Fruit fly (Drosophila melanogaster) whole organism, prepupa: ENCODE data around the gene Dbp73D.

ENCODE experiments used
- Blimp-1 ChIP-seq: fragments of 200-800 bp; sonication (Bioruptor generic); optimal IDR thresholded peaks from 3 replicates; lab custom pipeline; 2017; ENCODE audit warnings: missing biosample characterization, missing genetic modification characterization, mild to moderate bottlenecking, moderate library complexity, missing genetic modification reagents
- CG10669 ChIP-seq: fragments of 200-800 bp; sonication (Bioruptor generic); optimal IDR thresholded peaks from 3 replicates; lab custom pipeline; 2018; ENCODE audit warnings: missing biosample characterization, mild to moderate bottlenecking, missing genetic modification characterization, moderate library complexity
- CG11762 ChIP-seq: fragments of 200-800 bp; sonication (Bioruptor generic); optimal IDR thresholded peaks from 3 replicates; lab custom pipeline; 2016; ENCODE audit warnings: missing biosample characterization, missing genetic modification characterization; ENCODE audit not compliant: insufficient read depth
- CG15336 ChIP-seq: fragments of 200-800 bp; sonication (Bioruptor generic); IDR thresholded peaks from 2 replicates; pipeline ENCODE4 v1.3.6; 2022; ENCODE audit warnings: missing biosample characterization, missing genetic modification characterization
- CG1621 ChIP-seq: fragments of 200-800 bp; sonication (Bioruptor generic); optimal IDR thresholded peaks from 3 replicates; lab custom pipeline; 2018; ENCODE audit warnings: missing biosample characterization, mild to moderate bottlenecking, missing genetic modification characterization
- CG3919 ChIP-seq: fragments of 200-800 bp; sonication (Bioruptor generic); optimal IDR thresholded peaks from 3 replicates; lab custom pipeline; 2016; ENCODE audit warnings: missing biosample characterization, missing genetic modification characterization
- CG6163 ChIP-seq: fragments of 200-800 bp; sonication (Bioruptor generic); IDR thresholded peaks from 3 replicates; pipeline ENCODE4 v1.3.6; 2022; ENCODE audit warnings: missing biosample characterization, missing genetic modification characterization
- CG6276 ChIP-seq: fragments of 200-800 bp; sonication (Bioruptor generic); optimal IDR thresholded peaks from 2 replicates; lab custom pipeline; 2017; ENCODE audit warnings: missing biosample characterization, mild to moderate bottlenecking, missing genetic modification characterization
- CG6792 ChIP-seq: fragments of 200-800 bp; sonication (Bioruptor generic); optimal IDR thresholded peaks from 3 replicates; lab custom pipeline; 2016; ENCODE audit warnings: missing biosample characterization, missing genetic modification characterization
- CG6808 ChIP-seq: fragments of 200-800 bp; sonication (Bioruptor generic); optimal IDR thresholded peaks from 3 replicates; lab custom pipeline; 2017; ENCODE audit warnings: missing biosample characterization, missing genetic modification characterization, mild to moderate bottlenecking, moderate library complexity, missing genetic modification reagents
- CG6854 ChIP-seq: fragments of 200-800 bp; sonication (Bioruptor generic); optimal IDR thresholded peaks from 2 replicates; lab custom pipeline; 2017; ENCODE audit warnings: missing biosample characterization, mild to moderate bottlenecking, missing genetic modification characterization
- CG7368 ChIP-seq: fragments of 200-800 bp; sonication (Bioruptor generic); optimal IDR thresholded peaks from 3 replicates; lab custom pipeline; 2016; ENCODE audit warnings: missing biosample characterization, missing genetic modification characterization
- CG8119 ChIP-seq: fragments of 200-800 bp; sonication (Bioruptor generic); IDR thresholded peaks from 3 replicates; pipeline ENCODE4 v1.3.6; 2022; ENCODE audit warnings: missing biosample characterization, missing genetic modification characterization
- CG8319 ChIP-seq: fragments of 200-800 bp; sonication (Bioruptor generic); optimal IDR thresholded peaks from 3 replicates; lab custom pipeline; 2016; ENCODE audit warnings: missing biosample characterization, missing genetic modification characterization
- CG8632 ChIP-seq: fragments of 200-800 bp; sonication (Bioruptor generic); optimal IDR thresholded peaks from 3 replicates; lab custom pipeline; 2016; ENCODE audit warnings: missing biosample characterization, missing genetic modification characterization
- CG9139 ChIP-seq: fragments of 200-800 bp; sonication (Bioruptor generic); optimal IDR thresholded peaks from 3 replicates; lab custom pipeline; 2017; ENCODE audit warnings: missing biosample characterization, mild to moderate bottlenecking, missing genetic modification characterization
- Eip78C ChIP-seq: fragments of 200-800 bp; sonication (Bioruptor generic); peaks from one replicate; lab custom pipeline; 2016; ENCODE audit warnings: missing biosample characterization, missing genetic modification characterization
- Ets21C ChIP-seq: fragments of 200-800 bp; sonication (Bioruptor generic); optimal IDR thresholded peaks from 3 replicates; lab custom pipeline; 2016; ENCODE audit warnings: missing biosample characterization, missing genetic modification characterization
- Ets96B ChIP-seq: fragments of 200-800 bp; optimal IDR thresholded peaks from 2 replicates; lab custom pipeline; 2019; ENCODE audit warnings: missing biosample characterization, mild to moderate bottlenecking, missing genetic modification characterization, moderate library complexity
- Met ChIP-seq: fragments of 200-800 bp; sonication (Bioruptor generic); optimal IDR thresholded peaks from 3 replicates; lab custom pipeline; 2016; ENCODE audit warnings: missing biosample characterization, missing genetic modification characterization
- OdsH ChIP-seq: fragments of 200-800 bp; sonication (Bioruptor generic); optimal IDR thresholded peaks from 3 replicates; lab custom pipeline; 2016; ENCODE audit warnings: missing biosample characterization, missing genetic modification characterization
- Smox ChIP-seq: fragments of 200-800 bp; sonication (Bioruptor generic); optimal IDR thresholded peaks from 3 replicates; lab custom pipeline; 2016; ENCODE audit warnings: missing biosample characterization, missing genetic modification characterization
- Sox102F ChIP-seq: fragments of 200-800 bp; sonication (Bioruptor generic); optimal IDR thresholded peaks from 2 replicates; lab custom pipeline; 2016; ENCODE audit warnings: missing biosample characterization, mild to moderate bottlenecking, missing genetic modification characterization
- Sox14 ChIP-seq: fragments of 200-800 bp; sonication (Bioruptor generic); optimal IDR thresholded peaks from 3 replicates; lab custom pipeline; 2016; ENCODE audit warnings: missing biosample characterization, missing genetic modification characterization
- achi ChIP-seq: fragments of 200-800 bp; sonication (Bioruptor generic); optimal IDR thresholded peaks from 3 replicates; lab custom pipeline; 2016; ENCODE audit warnings: missing biosample characterization, missing genetic modification characterization
- acj6 ChIP-seq: fragments of 200-800 bp; sonication (Bioruptor generic); optimal IDR thresholded peaks from 3 replicates; lab custom pipeline; 2016; ENCODE audit warnings: missing biosample characterization, missing genetic modification characterization
- cyc ChIP-seq: fragments of 200-800 bp; sonication (Bioruptor generic); optimal IDR thresholded peaks from 3 replicates; lab custom pipeline; 2016; ENCODE audit warnings: missing biosample characterization, missing genetic modification characterization
- dac ChIP-seq: fragments of 200-800 bp; sonication (Bioruptor generic); optimal IDR thresholded peaks from 2 replicates; lab custom pipeline; 2017; ENCODE audit warnings: missing biosample characterization, mild to moderate bottlenecking, missing genetic modification characterization
- dsx ChIP-seq: fragments of 200-800 bp; optimal IDR thresholded peaks from 3 replicates; lab custom pipeline; 2019; ENCODE audit warnings: missing biosample characterization, mild to moderate bottlenecking, missing genetic modification characterization, moderate library complexity; ENCODE audit not compliant: poor library complexity, severe bottlenecking
- eg ChIP-seq: fragments of 200-800 bp; sonication (Bioruptor generic); IDR thresholded peaks from 3 replicates; pipeline ENCODE4 v1.3.6; 2022; ENCODE audit warnings: missing biosample characterization, missing genetic modification characterization
- esn ChIP-seq: fragments of 200-800 bp; sonication (Bioruptor generic); optimal IDR thresholded peaks from 2 replicates; lab custom pipeline; 2016; ENCODE audit warnings: missing biosample characterization, mild to moderate bottlenecking, missing genetic modification characterization, moderate library complexity
- fd59A ChIP-seq: fragments of 200-800 bp; sonication (Bioruptor generic); optimal IDR thresholded peaks from 2 replicates; lab custom pipeline; 2017; ENCODE audit warnings: missing biosample characterization, mild to moderate bottlenecking, missing genetic modification characterization, missing genetic modification reagents
- fkh ChIP-seq: fragments of 200-800 bp; sonication (Bioruptor generic); optimal IDR thresholded peaks from 3 replicates; lab custom pipeline; 2017; ENCODE audit warnings: missing biosample characterization, mild to moderate bottlenecking, missing genetic modification characterization, moderate library complexity
- pdm3 ChIP-seq: fragments of 200-800 bp; sonication (Bioruptor generic); optimal IDR thresholded peaks from 3 replicates; lab custom pipeline; 2016; ENCODE audit warnings: missing biosample characterization, missing genetic modification characterization
- salr ChIP-seq, 2 experiments: fragments of 200-800 bp; sonication (Bioruptor generic); optimal IDR thresholded peaks; 3 replicates each; lab custom pipeline; 2016 to 2018; ENCODE audit warnings: missing biosample characterization in 2 of 2, missing genetic modification characterization in 2 of 2, mild to moderate bottlenecking in 1 of 2
- spab ChIP-seq: fragments of 200-800 bp; sonication (Bioruptor generic); optimal IDR thresholded peaks from 2 replicates; lab custom pipeline; 2017; ENCODE audit warnings: missing biosample characterization, mild to moderate bottlenecking, missing genetic modification characterization, missing genetic modification reagents
- ss ChIP-seq, 2 experiments: fragments of 200-800 bp; sonication (Bioruptor generic); optimal IDR thresholded peaks; 2 replicates in 1 of 2; 3 replicates in 1 of 2; lab custom pipeline; 2017 to 2018; ENCODE audit warnings: mild to moderate bottlenecking in 2 of 2, missing biosample characterization in 2 of 2, missing genetic modification characterization in 2 of 2, moderate library complexity in 1 of 2
- svp ChIP-seq: fragments of 200-800 bp; sonication (Bioruptor generic); peaks from one replicate; lab custom pipeline; 2016; ENCODE audit warnings: missing biosample characterization, missing genetic modification characterization
- vri ChIP-seq: fragments of 200-800 bp; sonication (Bioruptor generic); optimal IDR thresholded peaks from 3 replicates; lab custom pipeline; 2016; ENCODE audit warnings: missing biosample characterization, mild to moderate bottlenecking, missing genetic modification characterization

Dbp73D gene

dm6 chr3L:16772755-16773523, 42.3 kb upstream of the Dbp73D start:
- no peak for TF ChIP-seq Eip78C (GFP tag; lab: Kevin White, UChicago)
- TF ChIP-seq Ets96B (tag; lab: Kevin White, UChicago), result no peak
- no peak for TF ChIP-seq salr (GFP tag; optimal IDR thresholded peaks at IDR 0.05; lab: Kevin White, UChicago)
- no peak for TF ChIP-seq Blimp-1 (GFP tag; lab: Kevin White, UChicago)
- TF ChIP-seq esn (GFP tag; lab: Kevin White, UChicago), result no peak
- TF ChIP-seq CG6808 (GFP tag; lab: Kevin White, UChicago), result no peak
- TF ChIP-seq spab, result no peak
- no peak for TF ChIP-seq fkh
- TF ChIP-seq CG10669, result no peak
- no peak for TF ChIP-seq ss (GFP tag; optimal IDR thresholded peaks at IDR 0.05; lab: Kevin White, UChicago)
- TF ChIP-seq CG15336 (GFP tag; lab: Robert Waterston, UW), result no peak
- no peak for TF ChIP-seq CG8319 (GFP tag; lab: Kevin White, UChicago)
- TF ChIP-seq CG8119 (GFP tag; lab: Robert Waterston, UW), result no peak
- no peak for TF ChIP-seq CG9139
- TF ChIP-seq CG7368 (GFP tag; lab: Kevin White, UChicago), result no peak
- no peak for TF ChIP-seq Sox102F (GFP tag; lab: Kevin White, UChicago)

- TF ChIP-seq vri (GFP tag; lab: Kevin White, UChicago), result no peak
- no peak for TF ChIP-seq cyc
- 0 out of 2 replicates have a peak, but pooled peaks have one; percentile 7 for TF ChIP-seq CG15336 (GFP tag; lab: Robert Waterston, UW)
- TF ChIP-seq ss (GFP tag; optimal IDR thresholded peaks at IDR 0.05; lab: Kevin White, UChicago), result peak; percentile 74 to 88
- peak; percentile 2 for TF ChIP-seq CG10669
- TF ChIP-seq pdm3, result no peak
- peak; percentile 23 for TF ChIP-seq CG6854 (GFP tag; lab: Kevin White, UChicago)
- no peak for TF ChIP-seq Ets21C
- peak; percentile 58 for TF ChIP-seq CG1621 (tag; lab: Kevin White, UChicago)
- no peak for TF ChIP-seq svp
- TF ChIP-seq Blimp-1 (GFP tag; lab: Kevin White, UChicago), result no peak
- peak; percentile 16 for TF ChIP-seq CG7368 (GFP tag; lab: Kevin White, UChicago)
- TF ChIP-seq Eip78C (GFP tag; lab: Kevin White, UChicago), result peak; percentile 64
- TF ChIP-seq achi (GFP tag; lab: Kevin White, UChicago), result no peak
- TF ChIP-seq CG11762, result no peak
- TF ChIP-seq CG3919 (GFP tag; lab: Kevin White, UChicago), result peak; percentile 54
- TF ChIP-seq Sox102F (GFP tag; lab: Kevin White, UChicago), result peak; percentile 11
- peak; percentile 48 for TF ChIP-seq CG9139
- TF ChIP-seq salr (GFP tag; optimal IDR thresholded peaks at IDR 0.05; lab: Kevin White, UChicago), result peak in 1 of 2 experiments; percentile 46
- no peak for TF ChIP-seq Smox (GFP tag; lab: Kevin White, UChicago)
- TF ChIP-seq CG6276 (GFP tag; lab: Kevin White, UChicago), result peak; percentile 2
- TF ChIP-seq eg, result peak; percentile 36; the same call in 1 of the 3 replicates
- no peak for TF ChIP-seq dac
- peak; percentile 19 for TF ChIP-seq dsx (GFP tag; lab: Kevin White, UChicago)
- peak; percentile 4 for TF ChIP-seq CG6792
- no peak for TF ChIP-seq CG8319 (GFP tag; lab: Kevin White, UChicago)
- no peak for TF ChIP-seq OdsH (GFP tag; lab: Kevin White, UChicago)
- TF ChIP-seq Sox14 (GFP tag; lab: Kevin White, UChicago), result no peak
- peak; percentile 58; the same call in 2 of the 3 replicates for TF ChIP-seq CG6163
- TF ChIP-seq CG8632 (GFP tag; lab: Kevin White, UChicago), result no peak
- TF ChIP-seq fd59A, result no peak
- peak; percentile 32 for TF ChIP-seq Met
- TF ChIP-seq CG6808 (GFP tag; lab: Kevin White, UChicago), result peak; percentile 60
- TF ChIP-seq acj6 (GFP tag; lab: Kevin White, UChicago), result no peak
- no peak for TF ChIP-seq esn (GFP tag; lab: Kevin White, UChicago)
Observed at dm6 chr3L:16769866-16770265, 39.2 kb upstream of the Dbp73D start.
